Worm (Caenorhabditis elegans): Measurements from ENCODE around the gene cyp-37A1.
"Not testable (repeated sequence)": the region's sequence is repeated elsewhere in the genome, so short reads cannot be mapped to it uniquely, and the experiment has no call there.

Gene cyp-37A1

DNA sequence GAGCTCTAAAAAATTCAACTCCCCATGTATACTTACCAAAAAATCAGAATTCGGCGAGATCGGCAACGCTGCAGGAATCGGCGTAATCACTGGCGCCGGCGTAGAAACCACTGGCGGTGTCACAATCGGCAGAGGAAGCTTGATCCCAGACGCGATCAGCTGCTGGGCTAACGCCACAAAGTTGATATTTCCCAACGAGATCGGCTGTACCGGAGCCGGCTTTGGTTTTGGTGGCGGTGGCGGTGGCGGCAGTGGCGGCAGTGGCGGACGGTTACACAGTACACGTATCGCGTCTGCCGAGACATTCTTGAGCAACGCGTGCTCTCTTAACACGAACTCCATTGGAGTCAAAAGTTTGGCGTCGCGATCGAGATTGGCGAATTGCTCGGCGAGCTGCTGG lies 17.8 kb upstream of the cyp-37A1 start:
- TF ChIP-seq snpc-4 (tag; optimal IDR thresholded peaks at IDR 0.05) = no peak
- no peak for TF ChIP-seq lin-32 (GFP tag; optimal IDR thresholded peaks at IDR 0.05)
- no peak for TF ChIP-seq nhr-76 (tag; optimal IDR thresholded peaks at IDR 0.05)
- TF ChIP-seq elt-3 (tag; optimal IDR thresholded peaks at IDR 0.05) = no peak

DNA sequence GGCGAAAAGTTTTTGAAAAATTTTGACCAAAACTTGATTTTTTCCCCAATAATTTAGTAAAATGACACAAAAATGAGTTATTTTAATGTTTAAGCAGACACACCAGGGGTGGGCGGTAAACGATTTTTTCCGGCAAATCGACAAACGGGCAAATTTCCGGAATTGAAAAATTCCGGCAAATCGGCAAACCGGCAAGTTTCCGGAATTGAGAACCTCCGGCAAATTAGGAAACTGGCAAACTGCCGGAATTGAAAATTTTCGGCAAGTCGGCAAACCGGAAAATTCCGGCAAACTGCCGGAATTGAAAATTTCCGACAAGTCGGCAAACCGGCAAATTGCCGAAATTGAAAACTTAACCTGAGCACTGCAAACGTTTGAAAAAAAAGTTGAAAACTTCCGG lies 15.9 kb upstream of the cyp-37A1 start:
- TF ChIP-seq unc-120 (tag; optimal IDR thresholded peaks at IDR 0.05; ENCODE audit: poor library complexity, severe bottlenecking) (no peak), mls-2 (tag; optimal IDR thresholded peaks at IDR 0.05) (peak; percentile 8), ces-1 (GFP tag; optimal IDR thresholded peaks at IDR 0.05) (no peak), snpc-4 (tag; optimal IDR thresholded peaks at IDR 0.05) (no peak)

DNA sequence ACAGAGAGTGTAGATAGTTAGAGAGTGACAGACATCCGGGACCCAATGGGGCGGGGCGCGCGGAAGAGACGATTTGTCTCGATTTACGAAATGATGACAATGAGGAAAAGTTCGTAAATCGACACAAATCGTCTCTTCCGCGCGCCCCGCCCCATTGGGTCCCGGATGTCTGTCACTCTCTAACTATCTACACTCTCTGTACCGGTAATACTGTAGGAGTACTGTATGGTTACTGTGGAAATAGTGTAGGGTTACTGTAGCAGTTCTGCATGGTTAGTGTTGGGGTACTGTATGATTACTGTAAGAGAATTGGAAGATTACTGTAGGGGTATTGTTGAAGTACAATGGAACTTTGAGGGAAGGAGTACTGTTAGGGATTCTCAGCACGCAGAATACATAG lies 4.5 kb upstream of the cyp-37A1 start, which contains the start of gene F01D5.10:
TSS of gene F01D5.10 (minus strand) at position 101 of the 400 bp plus-strand sequence.
- TF ChIP-seq ztf-11 (tag; optimal IDR thresholded peaks at IDR 0.05); elt-1 (tag; optimal IDR thresholded peaks at IDR 0.05; ENCODE audit: borderline replicate concordance, insufficient read depth); ceh-43 (GFP tag; optimal IDR thresholded peaks at IDR 0.05): not testable (repeated sequence)

DNA sequence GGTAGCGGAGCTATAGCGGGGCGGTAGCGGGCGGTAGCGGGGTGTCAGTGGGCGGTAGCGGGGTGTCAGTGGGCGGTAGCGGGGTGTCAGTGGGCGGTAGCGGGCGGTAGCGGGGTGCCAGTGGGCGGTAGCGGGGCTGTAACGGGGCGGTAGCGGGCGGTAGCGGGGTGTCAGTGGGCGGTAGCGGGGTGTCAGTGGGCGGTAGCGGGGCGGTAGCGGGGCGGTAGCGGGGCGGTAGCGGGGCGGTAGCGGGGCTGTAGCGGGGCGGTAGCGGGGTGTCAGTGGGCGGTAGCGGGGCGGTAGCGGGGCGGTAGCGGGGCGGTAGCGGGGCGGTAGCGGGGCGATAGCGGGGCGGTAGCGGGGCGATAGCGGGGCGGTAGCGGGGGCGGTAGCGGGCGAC lies 2.9 kb upstream of the cyp-37A1 start:
- peak; percentile 60 for TF ChIP-seq sptf-1 (tag; optimal IDR thresholded peaks at IDR 0.05)
- peak; percentile 16 for TF ChIP-seq M03D4.4 (tag; optimal IDR thresholded peaks at IDR 0.05)
- peak; percentile 42 for TF ChIP-seq mls-2 (tag; optimal IDR thresholded peaks at IDR 0.05)
- peak; percentile 10 for TF ChIP-seq drap-1 (GFP tag; optimal IDR thresholded peaks at IDR 0.05)

DNA sequence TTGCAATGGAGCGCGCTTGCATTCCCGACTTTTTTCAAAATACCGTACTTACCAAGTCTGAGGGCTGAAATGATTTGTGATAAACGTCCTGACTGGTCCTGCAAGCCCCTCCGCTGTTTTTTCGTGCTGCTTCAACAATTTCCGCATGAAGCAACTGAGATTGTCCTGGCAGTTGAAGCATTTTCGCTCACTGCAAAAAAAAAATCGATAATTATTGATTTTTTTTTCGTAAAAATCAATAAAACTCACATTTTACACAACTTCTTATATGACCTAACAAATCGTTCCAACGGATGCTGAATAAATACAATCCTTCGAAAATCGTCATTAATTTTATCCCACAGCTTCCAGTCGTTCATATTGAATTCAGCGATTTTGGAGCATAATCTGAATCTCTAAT lies 2.1 kb upstream of the cyp-37A1 start:
- no peak for TF ChIP-seq nhr-28 (tag; optimal IDR thresholded peaks at IDR 0.05)
- TF ChIP-seq ceh-83 (GFP tag; optimal IDR thresholded peaks at IDR 0.05) = no peak
- TF ChIP-seq tbx-8 (GFP tag; optimal IDR thresholded peaks at IDR 0.05) = no peak

DNA sequence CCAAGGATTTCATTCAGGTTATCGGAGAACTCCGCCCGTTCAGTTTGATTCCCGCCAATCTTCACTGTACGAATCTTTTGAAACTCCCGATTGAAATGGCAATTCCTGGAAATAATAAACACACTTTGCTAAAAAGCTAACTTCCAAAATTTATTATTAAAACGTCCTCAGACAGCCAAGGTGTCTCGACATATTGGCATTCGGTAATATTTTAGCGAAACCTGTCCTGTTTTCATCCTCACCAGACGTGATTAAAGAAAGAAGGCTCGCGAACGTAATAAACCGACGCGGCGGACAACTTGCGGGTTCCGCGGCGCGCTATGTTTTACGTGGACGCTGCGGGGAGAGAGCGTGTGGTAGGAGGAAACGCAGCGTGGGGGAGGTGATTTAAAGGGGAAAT lies 1.4 kb upstream of the cyp-37A1 start:
- TF ChIP-seq ces-1 (GFP tag; optimal IDR thresholded peaks at IDR 0.05) (no peak), elt-3 (tag; optimal IDR thresholded peaks at IDR 0.05) (no peak), nhr-237 (tag; optimal IDR thresholded peaks at IDR 0.05) (no peak), mep-1 (tag; optimal IDR thresholded peaks at IDR 0.05) (peak; percentile 58), cnd-1 (tag; optimal IDR thresholded peaks at IDR 0.05) (peak; percentile 34), ztf-11 (tag; optimal IDR thresholded peaks at IDR 0.05) (no peak), hlh-1 (tag; optimal IDR thresholded peaks at IDR 0.05) (no peak), lsy-2 (tag; optimal IDR thresholded peaks at IDR 0.05) (no peak), mls-2 (tag; optimal IDR thresholded peaks at IDR 0.05) (no peak), ceh-39 (tag; optimal IDR thresholded peaks at IDR 0.05) (no peak), bed-3 (GFP tag; optimal IDR thresholded peaks at IDR 0.05) (no peak), nhr-28 (tag; optimal IDR thresholded peaks at IDR 0.05) (no peak), ceh-83 (GFP tag; optimal IDR thresholded peaks at IDR 0.05) (peak; percentile 63), ham-2 (GFP tag; optimal IDR thresholded peaks at IDR 0.05) (no peak), M03D4.4 (tag; optimal IDR thresholded peaks at IDR 0.05) (no peak), nhr-2 (tag; optimal IDR thresholded peaks at IDR 0.05) (no peak), sem-2 (GFP tag; optimal IDR thresholded peaks at IDR 0.05) (no peak), lin-32 (GFP tag; optimal IDR thresholded peaks at IDR 0.05) (no peak), mab-5 (tag; optimal IDR thresholded peaks at IDR 0.05) (no peak), flh-1 (GFP tag; optimal IDR thresholded peaks at IDR 0.05) (no peak), zip-8 (tag; optimal IDR thresholded peaks at IDR 0.05) (no peak), unc-62 (GFP tag; optimal IDR thresholded peaks at IDR 0.05) (no peak), unc-120 (tag; optimal IDR thresholded peaks at IDR 0.05; ENCODE audit: poor library complexity, severe bottlenecking) (no peak), sptf-1 (tag; optimal IDR thresholded peaks at IDR 0.05) (peak; percentile 59), nhr-76 (tag; optimal IDR thresholded peaks at IDR 0.05) (no peak), unc-39 (tag; optimal IDR thresholded peaks at IDR 0.05) (no peak), snpc-4 (tag; optimal IDR thresholded peaks at IDR 0.05) (no peak), tbx-8 (GFP tag; optimal IDR thresholded peaks at IDR 0.05) (no peak), blmp-1 (tag; optimal IDR thresholded peaks at IDR 0.05) (no peak), pha-4 (tag; optimal IDR thresholded peaks at IDR 0.05) (no peak), drap-1 (GFP tag; optimal IDR thresholded peaks at IDR 0.05) (peak; percentile 26), nhr-12 (tag; optimal IDR thresholded peaks at IDR 0.05) (no peak), ceh-43 (GFP tag; optimal IDR thresholded peaks at IDR 0.05) (no peak), elt-1 (tag; optimal IDR thresholded peaks at IDR 0.05; ENCODE audit: borderline replicate concordance, insufficient read depth) (no peak), lin-13 (tag; optimal IDR thresholded peaks at IDR 0.05) (peak; percentile 39)

All from whole organism, mixed stage, embryonic.